Worm (Caenorhabditis elegans) whole organism, young adult: ENCODE measurements around the gene ska-3.

Source experiments
- B0035.1 ChIP-seq: sonication (generic microtip); optimal IDR thresholded peaks from 2 replicates; lab custom pipeline; 2016; ENCODE audit warnings: missing genetic modification characterization, mild to moderate bottlenecking, missing compliant biosample characterization, missing genotype, missing genetic modification reagents
- B0261.1 ChIP-seq: sonication (generic microtip); optimal IDR thresholded peaks from 2 replicates; lab custom pipeline; 2016; ENCODE audit warnings: mild to moderate bottlenecking, missing genetic modification characterization, moderate library complexity, missing compliant biosample characterization
- F23B12.7 ChIP-seq: sonication (generic microtip); optimal IDR thresholded peaks from 2 replicates; lab custom pipeline; 2017; ENCODE audit warnings: missing genetic modification characterization, mild to moderate bottlenecking, missing compliant biosample characterization, antibody characterized with exemption, moderate library complexity; ENCODE audit not compliant: insufficient read depth
- F33H1.4 ChIP-seq: fragments of 200-800 bp; sonication (Bioruptor generic); IDR thresholded peaks from 2 replicates; pipeline ENCODE4 v1.3.6; 2022; ENCODE audit warnings: missing genetic modification reagents, missing genetic modification characterization, missing compliant biosample characterization
- F39B2.1 ChIP-seq: fragments of 200-800 bp; sonication (Bioruptor generic); IDR thresholded peaks from 2 replicates; pipeline ENCODE4 v1.3.6; 2022; ENCODE audit warnings: missing genetic modification reagents, missing genetic modification characterization, missing compliant biosample characterization
- F52B5.7 ChIP-seq: sonication (generic microtip); optimal IDR thresholded peaks from 2 replicates; lab custom pipeline; 2016; ENCODE audit warnings: mild to moderate bottlenecking, missing genetic modification characterization, missing compliant biosample characterization
- K11D2.4 ChIP-seq: fragments of 200-800 bp; sonication (Bioruptor generic); IDR thresholded peaks from 2 replicates; pipeline ENCODE4 v1.3.6; 2022; ENCODE audit warnings: missing genetic modification reagents, missing genetic modification characterization, missing compliant biosample characterization
- K12H6.12 ChIP-seq: fragments of 200-800 bp; sonication (Bioruptor generic); optimal IDR thresholded peaks from 2 replicates; lab custom pipeline; 2018; ENCODE audit warnings: mild to moderate bottlenecking, missing genetic modification characterization, missing compliant biosample characterization
- T07F8.4 ChIP-seq: sonication (generic microtip); optimal IDR thresholded peaks from 2 replicates; lab custom pipeline; 2016; ENCODE audit warnings: mild to moderate bottlenecking, missing genetic modification characterization, moderate library complexity, missing compliant biosample characterization
- T26A5.8 ChIP-seq: sonication (generic microtip); optimal IDR thresholded peaks from 2 replicates; lab custom pipeline; 2016; ENCODE audit warnings: missing genetic modification characterization, missing compliant biosample characterization
- Y67H2A.10 ChIP-seq: fragments of 200-800 bp; sonication (Bioruptor generic); conservative IDR thresholded peaks from 2 replicates; pipeline ENCODE4 v1.3.6; 2022; ENCODE audit warnings: missing genetic modification reagents, missing genetic modification characterization, missing compliant biosample characterization
- ZK185.1 ChIP-seq: sonication (generic microtip); optimal IDR thresholded peaks from 2 replicates; lab custom pipeline; 2016; ENCODE audit warnings: mild to moderate bottlenecking, missing genetic modification characterization, missing compliant biosample characterization; ENCODE audit not compliant: poor library complexity, severe bottlenecking
- ama-1 ChIP-seq, 3 experiments: fragments of 150-350 bp in 1 of 3; sonication (generic microtip) in 2 of 3; optimal IDR thresholded peaks; 2 replicates each; lab custom pipeline; 2014 to 2018; ENCODE audit warnings: missing biosample characterization in 2 of 3, missing genetic modification characterization in 2 of 3, missing genetic modification reagents in 2 of 3
- atf-7 ChIP-seq: sonication (generic microtip); optimal IDR thresholded peaks from 2 replicates; lab custom pipeline; 2017; ENCODE audit warnings: mild to moderate bottlenecking, missing genetic modification characterization, missing compliant biosample characterization
- attf-3 ChIP-seq: fragments of 200-800 bp; sonication (Bioruptor generic); conservative IDR thresholded peaks from 2 replicates; pipeline ENCODE4 v1.3.6; 2022; ENCODE audit warnings: missing genetic modification reagents, missing genetic modification characterization, missing compliant biosample characterization
- attf-5 ChIP-seq: fragments of 200-800 bp; sonication (Bioruptor generic); optimal IDR thresholded peaks from 2 replicates; lab custom pipeline; 2018; ENCODE audit warnings: mild to moderate bottlenecking, missing genetic modification characterization, missing compliant biosample characterization
- bed-1 ChIP-seq: fragments of 200-800 bp; sonication (Bioruptor generic); IDR thresholded peaks from 2 replicates; pipeline ENCODE4 v1.3.6; 2022; ENCODE audit warnings: missing genetic modification reagents, missing genetic modification characterization, missing compliant biosample characterization
- cebp-1 ChIP-seq, 2 experiments: fragments of 200-800 bp in 1 of 2; sonication (Bioruptor generic) in 1 of 2; sonication (generic microtip) in 1 of 2; IDR thresholded peaks in 1 of 2; optimal IDR thresholded peaks in 1 of 2; 2 replicates each; pipeline versions ENCODE4 v1.3.6 to Lab custom; 2017 to 2022; ENCODE audit warnings: missing compliant biosample characterization in 2 of 2, missing genetic modification characterization in 2 of 2, mild to moderate bottlenecking in 1 of 2, missing genetic modification reagents in 1 of 2, moderate library complexity in 1 of 2
- ceh-40 ChIP-seq: fragments of 200-800 bp; sonication (Bioruptor generic); IDR thresholded peaks from 2 replicates; pipeline ENCODE4 v1.3.6; 2022; ENCODE audit warnings: missing genetic modification characterization, missing compliant biosample characterization
- chd-7 ChIP-seq: sonication (generic microtip); optimal IDR thresholded peaks from 2 replicates; lab custom pipeline; 2016; ENCODE audit warnings: mild to moderate bottlenecking, missing genetic modification characterization, moderate library complexity, missing compliant biosample characterization
- die-1 ChIP-seq: sonication (generic microtip); optimal IDR thresholded peaks from 2 replicates; lab custom pipeline; 2016; ENCODE audit warnings: missing genotype, mild to moderate bottlenecking, missing genetic modification characterization, missing compliant biosample characterization
- egrh-3 ChIP-seq: fragments of 200-800 bp; sonication (Bioruptor generic); IDR thresholded peaks from 2 replicates; pipeline ENCODE4 v1.3.6; 2022; ENCODE audit warnings: missing genetic modification reagents, missing genetic modification characterization, missing compliant biosample characterization
- him-1 ChIP-seq: sonication (generic microtip); optimal IDR thresholded peaks from 2 replicates; lab custom pipeline; 2016; ENCODE audit warnings: missing genotype, missing genetic modification reagents, missing genetic modification characterization, missing compliant biosample characterization
- hlh-12 ChIP-seq: sonication (generic microtip); optimal IDR thresholded peaks from 2 replicates; lab custom pipeline; 2016; ENCODE audit warnings: missing genetic modification characterization, missing compliant biosample characterization
- hmg-1.2 ChIP-seq: fragments of 200-800 bp; sonication (Bioruptor generic); IDR thresholded peaks from 2 replicates; pipeline ENCODE4 v1.3.6; 2022; ENCODE audit warnings: missing genetic modification reagents, missing genetic modification characterization, missing compliant biosample characterization
- hsf-1 ChIP-seq: fragments of 200-800 bp; sonication (Bioruptor generic); IDR thresholded peaks from 2 replicates; pipeline ENCODE4 v1.3.6; 2022; ENCODE audit warnings: missing genetic modification reagents, missing genetic modification characterization, missing compliant biosample characterization
- let-526 ChIP-seq: fragments of 200-800 bp; sonication (Bioruptor generic); IDR thresholded peaks from 2 replicates; pipeline ENCODE4 v1.3.6; 2022; ENCODE audit warnings: missing genetic modification reagents, missing genetic modification characterization, missing compliant biosample characterization
- lin-26 ChIP-seq: fragments of 200-800 bp; sonication (Bioruptor generic); IDR thresholded peaks from 2 replicates; pipeline ENCODE4 v1.3.6; 2022; ENCODE audit warnings: missing genetic modification reagents, missing genetic modification characterization, missing compliant biosample characterization
- lsl-1 ChIP-seq: fragments of 200-800 bp; sonication (Bioruptor generic); optimal IDR thresholded peaks from 2 replicates; lab custom pipeline; 2018; ENCODE audit warnings: mild to moderate bottlenecking, missing genetic modification characterization, moderate library complexity, missing compliant biosample characterization
- madf-10 ChIP-seq: sonication (generic microtip); optimal IDR thresholded peaks from 2 replicates; lab custom pipeline; 2016; ENCODE audit warnings: mild to moderate bottlenecking, missing genetic modification characterization, missing compliant biosample characterization
- madf-6 ChIP-seq: fragments of 200-800 bp; sonication (Bioruptor generic); IDR thresholded peaks from 2 replicates; pipeline ENCODE4 v1.3.6; 2022; ENCODE audit warnings: missing genetic modification reagents, missing genetic modification characterization, missing compliant biosample characterization
- madf-8 ChIP-seq: fragments of 200-800 bp; sonication (Bioruptor generic); conservative IDR thresholded peaks from 2 replicates; pipeline ENCODE4 v1.3.6; 2022; ENCODE audit warnings: missing genetic modification reagents, missing genetic modification characterization, missing compliant biosample characterization
- mcd-1 ChIP-seq: fragments of 200-800 bp; sonication (Bioruptor generic); IDR thresholded peaks from 2 replicates; pipeline ENCODE4 v1.3.6; 2022; ENCODE audit warnings: missing genetic modification reagents, missing genetic modification characterization, missing compliant biosample characterization
- nhr-80 ChIP-seq: sonication (generic microtip); optimal IDR thresholded peaks from 2 replicates; lab custom pipeline; 2016; ENCODE audit warnings: missing genetic modification characterization, missing compliant biosample characterization
- snpc-1.1 ChIP-seq: sonication (generic microtip); optimal IDR thresholded peaks from 2 replicates; lab custom pipeline; 2017; ENCODE audit warnings: missing genetic modification characterization, mild to moderate bottlenecking, missing compliant biosample characterization, antibody characterized with exemption, moderate library complexity, missing genotype, missing genetic modification reagents; ENCODE audit not compliant: insufficient read depth
- snpc-3.4 ChIP-seq: sonication (generic microtip); optimal IDR thresholded peaks from 2 replicates; lab custom pipeline; 2017; ENCODE audit warnings: missing genetic modification characterization, mild to moderate bottlenecking, missing compliant biosample characterization, antibody characterized with exemption, moderate library complexity, missing genotype, missing genetic modification reagents
- somi-1 ChIP-seq: fragments of 200-800 bp; sonication (Bioruptor generic); optimal IDR thresholded peaks from 2 replicates; lab custom pipeline; 2018; ENCODE audit warnings: mild to moderate bottlenecking, missing genetic modification characterization, missing compliant biosample characterization
- zfh-2 ChIP-seq: fragments of 200-800 bp; sonication (Bioruptor generic); conservative IDR thresholded peaks from 2 replicates; pipeline ENCODE4 v1.3.6; 2022; ENCODE audit warnings: missing genetic modification reagents, missing genetic modification characterization, missing compliant biosample characterization
- ztf-18 ChIP-seq: sonication (generic microtip); optimal IDR thresholded peaks from 2 replicates; lab custom pipeline; 2016; ENCODE audit warnings: missing genotype, mild to moderate bottlenecking, missing genetic modification characterization, missing compliant biosample characterization
- ztf-22 ChIP-seq: fragments of 200-800 bp; sonication (Bioruptor generic); optimal IDR thresholded peaks from 2 replicates; lab custom pipeline; 2018; ENCODE audit warnings: mild to moderate bottlenecking, missing genetic modification characterization, moderate library complexity, missing compliant biosample characterization
- ztf-25 ChIP-seq: fragments of 200-800 bp; sonication (Bioruptor generic); IDR thresholded peaks from 2 replicates; pipeline ENCODE4 v1.3.6; 2022; ENCODE audit warnings: missing genetic modification reagents, missing genetic modification characterization, missing compliant biosample characterization
- ztf-28 ChIP-seq: fragments of 200-800 bp; sonication (Bioruptor generic); IDR thresholded peaks from 2 replicates; pipeline ENCODE4 v1.3.6; 2022; ENCODE audit warnings: missing genetic modification reagents, missing genetic modification characterization, missing compliant biosample characterization
- ztf-3 ChIP-seq: fragments of 200-800 bp; sonication (Bioruptor generic); optimal IDR thresholded peaks from 2 replicates; lab custom pipeline; 2018; ENCODE audit warnings: mild to moderate bottlenecking, missing genetic modification characterization, missing compliant biosample characterization

Gene ska-3

DNA sequence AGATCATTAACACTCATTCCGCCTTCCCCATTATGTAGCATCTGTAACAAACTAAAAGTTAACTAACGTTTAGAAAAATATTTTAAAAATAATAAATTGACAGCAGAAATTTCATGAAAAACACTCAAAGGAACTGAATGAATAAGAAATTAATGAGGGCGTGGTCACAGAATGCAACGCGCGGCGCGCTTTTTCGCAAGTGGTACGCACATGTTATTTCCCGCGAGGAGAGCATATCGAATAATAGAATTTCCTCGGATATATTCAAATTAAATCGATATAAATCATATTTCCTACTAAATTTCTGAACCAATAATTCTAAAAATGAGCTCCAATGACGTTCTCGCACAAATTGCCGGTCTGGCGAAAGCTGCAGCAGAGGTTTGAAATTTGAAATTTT lies 13.9 kb upstream of the ska-3 start, which contains the start of the genes abi-1 and arle-14 (continued):
- TF ChIP-seq ztf-25 = no peak
- TF ChIP-seq, all 124 proteins: peak for 12

- no peak for TF ChIP-seq ama-1 (optimal IDR thresholded peaks at IDR 0.05; lab: Kevin White, UChicago)
- TF ChIP-seq ama-1 (GFP tag; optimal IDR thresholded peaks at IDR 0.05; lab: Kevin White, UChicago) = no peak
- TF ChIP-seq K12H6.12 = no peak
- no peak for TF ChIP-seq hlh-12 (tag; lab: Kevin White, UChicago)
- no peak for TF ChIP-seq zfh-2
- TF ChIP-seq die-1 (tag; lab: Kevin White, UChicago) = no peak
- no peak for TF ChIP-seq bed-1 (GFP tag; lab: Robert Waterston, UW)
- TF ChIP-seq mcd-1 = no peak
- no peak for TF ChIP-seq ceh-40
- TF ChIP-seq ztf-3 (GFP tag; lab: Kevin White, UChicago) = no peak
- TF ChIP-seq F52B5.7 (tag; lab: Kevin White, UChicago) = no peak
- TF ChIP-seq F23B12.7 = no peak
- TF ChIP-seq snpc-3.4 (tag; lab: Kevin White, UChicago) = no peak
- no peak for TF ChIP-seq ztf-28 (GFP tag; lab: Robert Waterston, UW)
- TF ChIP-seq lsl-1 = no peak
- no peak for TF ChIP-seq attf-5
- TF ChIP-seq ztf-22 (GFP tag; lab: Kevin White, UChicago) = no peak
- no peak for TF ChIP-seq somi-1
- no peak for TF ChIP-seq madf-8 (GFP tag; lab: Robert Waterston, UW)
- no peak for TF ChIP-seq attf-3
Observed at ce11 chrIII:5691826-5692225, 13.0 kb upstream of the ska-3 start.

DNA sequence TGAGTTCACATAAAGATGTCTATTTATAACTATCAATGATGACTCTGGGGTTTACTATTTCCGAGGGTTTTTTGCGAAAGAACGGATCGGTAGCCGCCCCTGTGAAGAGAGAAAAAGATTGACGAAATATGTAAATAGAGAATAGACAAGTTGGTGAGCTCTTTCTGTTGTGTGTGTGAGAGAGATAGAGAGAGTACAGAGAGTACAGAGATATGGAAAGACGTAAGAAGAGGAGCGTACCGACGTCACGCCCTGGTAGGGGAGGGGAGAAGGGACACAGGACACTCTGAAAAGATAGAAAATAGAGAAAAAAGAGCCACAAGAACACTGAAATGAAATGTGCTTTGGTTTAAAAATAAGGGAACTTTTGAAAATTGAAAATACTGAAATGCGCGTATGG lies 9.4 kb upstream of the ska-3 start:
- TF ChIP-seq let-526 (GFP tag; lab: Robert Waterston, UW) = no peak
- TF ChIP-seq K12H6.12 = peak; percentile 47
- TF ChIP-seq nhr-80 = peak; percentile 40
- 0 out of 2 replicates have a peak, but pooled peaks have one; percentile 13 for TF ChIP-seq attf-3
- TF ChIP-seq cebp-1 (GFP tag; IDR thresholded peaks at IDR 0.05; lab: Robert Waterston, UW) = no peak
- TF ChIP-seq cebp-1 (tag; optimal IDR thresholded peaks at IDR 0.05; lab: Kevin White, UChicago) = peak; percentile 67
- TF ChIP-seq attf-5 = peak; percentile 5
- TF ChIP-seq B0261.1 (tag; lab: Kevin White, UChicago) = no peak
- peak; percentile 6 for TF ChIP-seq ZK185.1 (tag; lab: Kevin White, UChicago)
- TF ChIP-seq hmg-1.2 = peak; percentile 44; the same call in 1 of the 2 replicates
- TF ChIP-seq snpc-1.1 (tag; lab: Kevin White, UChicago) = no peak

- TF ChIP-seq F39B2.1 (GFP tag; lab: Robert Waterston, UW) = no peak
Observed at ce11 chrIII:5683998-5684397, 5.2 kb upstream of the ska-3 start, which contains the start of gene rcan-1. Gene rcan-1 (minus strand): TSS chrIII:5684098.

- TF ChIP-seq T26A5.8 (tag; lab: Kevin White, UChicago) (no peak), atf-7 (no peak), madf-6 (peak; percentile 66; the same call in 1 of the 2 replicates), F33H1.4 (GFP tag; lab: Robert Waterston, UW) (peak; percentile 22; the same call in 1 of the 2 replicates), lin-26 (GFP tag; lab: Robert Waterston, UW) (no peak), chd-7 (tag; lab: Kevin White, UChicago) (peak; percentile 13), hsf-1 (GFP tag; lab: Robert Waterston, UW) (peak; percentile 64; the same call in 1 of the 2 replicates), Y67H2A.10 (GFP tag; lab: Robert Waterston, UW) (no peak), egrh-3 (no peak), mcd-1 (no peak), ceh-40 (no peak), him-1 (tag; lab: Kevin White, UChicago) (peak; percentile 47), ztf-18 (tag; lab: Kevin White, UChicago) (no peak), B0035.1 (tag; lab: Kevin White, UChicago) (no peak), T07F8.4 (tag; lab: Kevin White, UChicago) (no peak), madf-10 (tag; lab: Kevin White, UChicago) (no peak), K11D2.4 (GFP tag; lab: Robert Waterston, UW) (no peak)
Observed at ce11 chrIII:5680141-5680540, 1.3 kb upstream of the ska-3 start, which contains the start of gene pst-2. Gene pst-2 (plus strand): TSS chrIII:5680433.
